Fruit fly (Drosophila melanogaster): ENCODE measurements around the gene DIP-gamma.

dm6 chr3R:28958703-28959102, 11.5 kb downstream of the DIP-gamma start:
- TF ChIP-seq h (optimal IDR thresholded peaks at IDR 0.05) (no peak), insv (optimal IDR thresholded peaks at IDR 0.05) (no peak), psq (optimal IDR thresholded peaks at IDR 0.05) (no peak)

All from Kc167 (cell line).